Worm (Caenorhabditis elegans) whole organism, L4/young adult: ENCODE measurements around the gene wsp-1.

Source experiments
- W03F9.2 ChIP-seq: fragments of 150-350 bp; optimal IDR thresholded peaks from 2 replicates; lab custom pipeline; 2014; ENCODE audit warnings: missing biosample characterization, missing genetic modification characterization
- dao-5 ChIP-seq: sonication (generic microtip); optimal IDR thresholded peaks from 2 replicates; lab custom pipeline; 2016; ENCODE audit warnings: missing genotype, missing genetic modification characterization, moderate library complexity, missing compliant biosample characterization
- him-1 ChIP-seq: sonication (generic microtip); optimal IDR thresholded peaks from 2 replicates; lab custom pipeline; 2016; ENCODE audit warnings: missing genotype, missing genetic modification reagents, missing genetic modification characterization, missing compliant biosample characterization

The wsp-1 gene

ce11 chrIV:8225357-8225756 is 26.6 kb upstream of the wsp-1 start, which contains the start of gene serp-1.2:
TSS of gene serp-1.2 (plus strand) at chrIV:8225674.
- TF ChIP-seq him-1 (tag; lab: Kevin White, UChicago) (no peak), W03F9.2 (tag; lab: Kevin White, UChicago) (no peak)

ce11 chrIV:8223055-8223454 is 24.3 kb upstream of the wsp-1 start:
- TF ChIP-seq him-1 (tag; lab: Kevin White, UChicago), result no peak
- TF ChIP-seq dao-5, result no peak
- TF ChIP-seq W03F9.2 (tag; lab: Kevin White, UChicago), result no peak

ce11 chrIV:8221946-8222345 is 23.2 kb upstream of the wsp-1 start, which contains the start of gene gpx-6:
TSS of gene gpx-6 (plus strand) at chrIV:8222202.
- no peak for TF ChIP-seq dao-5
- no peak for TF ChIP-seq him-1 (tag; lab: Kevin White, UChicago)
- no peak for TF ChIP-seq W03F9.2 (tag; lab: Kevin White, UChicago)

ce11 chrIV:8219987-8220386 is 21.2 kb upstream of the wsp-1 start, which contains the start of gene ocr-2:
TSS of gene ocr-2 (minus strand) at chrIV:8220087.
- no peak for TF ChIP-seq W03F9.2 (tag; lab: Kevin White, UChicago)
- no peak for TF ChIP-seq him-1 (tag; lab: Kevin White, UChicago)
- TF ChIP-seq dao-5, result no peak

ce11 chrIV:8211747-8212146 is 13.0 kb upstream of the wsp-1 start, which contains the start of gene C07G1.7:
TSS of gene C07G1.7 (minus strand) at chrIV:8211847.
- TF ChIP-seq him-1 (tag; lab: Kevin White, UChicago), result no peak
- TF ChIP-seq dao-5, result no peak
- TF ChIP-seq W03F9.2 (tag; lab: Kevin White, UChicago), result no peak

ce11 chrIV:8210300-8210699 is 11.5 kb upstream of the wsp-1 start, which contains the start of gene C07G1.6:
TSS of gene C07G1.6 (minus strand) at chrIV:8210400.
- TF ChIP-seq dao-5, result no peak
- no peak for TF ChIP-seq W03F9.2 (tag; lab: Kevin White, UChicago)
- TF ChIP-seq him-1 (tag; lab: Kevin White, UChicago), result no peak

ce11 chrIV:8208855-8209254 is 10.1 kb upstream of the wsp-1 start:
- TF ChIP-seq W03F9.2 (tag; lab: Kevin White, UChicago) (no peak), dao-5 (no peak), him-1 (tag; lab: Kevin White, UChicago) (no peak)

- TF ChIP-seq dao-5 (no peak), him-1 (tag; lab: Kevin White, UChicago) (no peak), W03F9.2 (tag; lab: Kevin White, UChicago) (no peak)
Measured at ce11 chrIV:8206314-8206713, 7.6 kb upstream of the wsp-1 start, which contains the start of gene svh-1. TSS of gene svh-1 (plus strand) at chrIV:8206614.

ce11 chrIV:8205272-8206098 is 6.7 kb upstream of the wsp-1 start, which contains the start of gene hgrs-1:
TSS of gene hgrs-1 (minus strand) at chrIV:8206048.
- TF ChIP-seq him-1 (tag; lab: Kevin White, UChicago) (no peak), W03F9.2 (tag; lab: Kevin White, UChicago) (no peak), dao-5 (no peak)

ce11 chrIV:8203555-8203954 is 4.8 kb upstream of the wsp-1 start:
- no peak for TF ChIP-seq W03F9.2 (tag; lab: Kevin White, UChicago)
- no peak for TF ChIP-seq dao-5
- TF ChIP-seq him-1 (tag; lab: Kevin White, UChicago), result no peak

- TF ChIP-seq him-1 (tag; lab: Kevin White, UChicago), result no peak
- TF ChIP-seq dao-5, result no peak
- no peak for TF ChIP-seq W03F9.2 (tag; lab: Kevin White, UChicago)
Measured at ce11 chrIV:8201133-8201532, 2.4 kb upstream of the wsp-1 start, which contains the start of gene glrx-22. TSS of gene glrx-22 (minus strand) at chrIV:8201233.

- no peak for TF ChIP-seq him-1 (tag; lab: Kevin White, UChicago)
- no peak for TF ChIP-seq dao-5
- no peak for TF ChIP-seq W03F9.2 (tag; lab: Kevin White, UChicago)
Measured at ce11 chrIV:8199824-8200223, 1.1 kb upstream of the wsp-1 start.

- no peak for TF ChIP-seq dao-5
- TF ChIP-seq W03F9.2 (tag; lab: Kevin White, UChicago), result no peak
- TF ChIP-seq him-1 (tag; lab: Kevin White, UChicago), result no peak
Measured at ce11 chrIV:8199274-8199673, 523 bp upstream of the wsp-1 start.

- TF ChIP-seq W03F9.2 (tag; lab: Kevin White, UChicago) (no peak), dao-5 (no peak), him-1 (tag; lab: Kevin White, UChicago) (no peak)
Measured at ce11 chrIV:8192878-8193277, 5.9 kb downstream of the wsp-1 start.
